Fruit fly (Drosophila melanogaster): ENCODE measurements around the gene Reph.

Reph gene

dm6 chr2L:3856372-3856771, 53.0 kb downstream of the Reph start (continued):
- TF ChIP-seq CG12391 (tag; optimal IDR thresholded peaks at IDR 0.05) (peak; percentile 58), CG8388 (GFP tag; optimal IDR thresholded peaks at IDR 0.05) (peak; percentile 63), cas (GFP tag; IDR thresholded peaks at IDR 0.05) (no peak), nmo (GFP tag; optimal IDR thresholded peaks at IDR 0.05) (peak; percentile 71), CG9727 (GFP tag; optimal IDR thresholded peaks at IDR 0.05) (peak; percentile 43), CG15479 (GFP tag; optimal IDR thresholded peaks at IDR 0.05) (no peak), kay (GFP tag; optimal IDR thresholded peaks at IDR 0.05) (peak; percentile 36), D (optimal IDR thresholded peaks at IDR 0.05) (no peak), D (GFP tag; optimal IDR thresholded peaks at IDR 0.05) (peak; percentile 65), ftz-f1 (GFP tag; optimal IDR thresholded peaks at IDR 0.05) (no peak), CG33557 (GFP tag; optimal IDR thresholded peaks at IDR 0.05) (peak; percentile 60), NfI (GFP tag; optimal IDR thresholded peaks at IDR 0.05) (peak; percentile 15), psq (GFP tag; optimal IDR thresholded peaks at IDR 0.05) (no peak), ssp (GFP tag; IDR thresholded peaks at IDR 0.05) (peak; percentile 26; the same call in 1 of the 2 replicates), dm (GFP tag; optimal IDR thresholded peaks at IDR 0.05) (no peak), CG17612 (GFP tag; IDR thresholded peaks at IDR 0.05) (no peak), CG9817 (tag; optimal IDR thresholded peaks at IDR 0.05) (no peak), Antp (GFP tag; optimal IDR thresholded peaks at IDR 0.05) (peak; percentile 21), CG4820 (GFP tag; optimal IDR thresholded peaks at IDR 0.05) (peak; percentile 42), CG11398 (GFP tag; optimal IDR thresholded peaks at IDR 0.05) (peak; percentile 39), wek (GFP tag; optimal IDR thresholded peaks at IDR 0.05) (no peak), Dref (GFP tag; IDR thresholded peaks at IDR 0.05) (no peak), Hr39 (optimal IDR thresholded peaks at IDR 0.05) (no peak), Meics (GFP tag; optimal IDR thresholded peaks at IDR 0.05) (no peak), bsh (GFP tag; optimal IDR thresholded peaks at IDR 0.05) (peak in 1 of 2 experiments; percentile 59), sens (GFP tag) (peak; percentile 64), fu2 (GFP tag; optimal IDR thresholded peaks at IDR 0.05) (no peak), mam (GFP tag; optimal IDR thresholded peaks at IDR 0.05) (no peak), h (optimal IDR thresholded peaks at IDR 0.05) (no peak), Dip2 (GFP tag; IDR thresholded peaks at IDR 0.05) (no peak), Sox102F (GFP tag; optimal IDR thresholded peaks at IDR 0.05) (peak; percentile 54), kni (GFP tag; optimal IDR thresholded peaks at IDR 0.05) (peak; percentile 32), CG7271 (tag; optimal IDR thresholded peaks at IDR 0.05) (no peak), CG18619 (GFP tag; optimal IDR thresholded peaks at IDR 0.05) (peak; percentile 37), Dbx (GFP tag; IDR thresholded peaks at IDR 0.05) (no peak), CG17385 (GFP tag; optimal IDR thresholded peaks at IDR 0.05) (peak; percentile 22), Ptx1 (GFP tag; IDR thresholded peaks at IDR 0.05) (peak; percentile 34; the same call in 1 of the 2 replicates), Hsf (GFP tag; optimal IDR thresholded peaks at IDR 0.05) (peak; percentile 32), CG2678 (tag; optimal IDR thresholded peaks at IDR 0.05) (peak; percentile 62), CG31388 (GFP tag; optimal IDR thresholded peaks at IDR 0.05) (no peak), CG18764 (GFP tag; optimal IDR thresholded peaks at IDR 0.05) (peak; percentile 33), mld (GFP tag; IDR thresholded peaks at IDR 0.05; ENCODE audit: partially characterized antibody) (no peak), croc (GFP tag; conservative IDR thresholded peaks at IDR 0.05) (peak; percentile 52; the same call in 1 of the 3 replicates), CG9876 (GFP tag; optimal IDR thresholded peaks at IDR 0.05) (no peak), CG8765 (GFP tag; IDR thresholded peaks at IDR 0.05) (no peak), Bteb2 (GFP tag; optimal IDR thresholded peaks at IDR 0.05) (no peak), CG15011 (GFP tag; optimal IDR thresholded peaks at IDR 0.05) (no peak), lilli (GFP tag; optimal IDR thresholded peaks at IDR 0.05) (peak; percentile 1), ind (GFP tag; optimal IDR thresholded peaks at IDR 0.05) (peak; percentile 23), CG2875 (GFP tag; optimal IDR thresholded peaks at IDR 0.05) (peak; percentile 35), sim (GFP tag; IDR thresholded peaks at IDR 0.05) (no peak), Six4 (GFP tag; optimal IDR thresholded peaks at IDR 0.05) (peak; percentile 22)
